Fruit fly (Drosophila melanogaster) S2 (cell line): ENCODE results near the gene Tie.

Source experiments
- CG8478 ChIP-seq: fragments of >200 bp; optimal IDR thresholded peaks from 2 replicates; lab custom pipeline; 2018
- CTCF ChIP-seq, 2 experiments: fragments of >200 bp; optimal IDR thresholded peaks; 2 replicates each; lab custom pipeline; 2018

DNA sequence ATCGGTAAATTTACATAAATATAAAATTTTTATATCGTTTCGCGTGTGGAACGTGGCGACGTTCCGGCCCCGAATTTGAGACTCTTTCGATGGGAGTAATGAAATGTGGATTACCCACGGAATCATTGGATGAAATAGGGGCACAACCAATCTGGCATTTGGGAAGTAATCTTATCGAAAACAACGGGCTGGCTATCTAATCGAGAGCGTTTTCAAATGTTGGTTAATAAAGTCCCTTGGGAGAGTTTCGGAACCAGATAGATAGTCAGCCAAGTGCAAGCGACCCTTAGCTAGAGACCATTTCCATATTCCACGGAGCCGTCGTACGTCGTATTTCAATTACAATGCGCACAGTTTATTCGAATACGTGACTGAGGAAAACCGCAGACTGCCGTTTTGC lies 17.4 kb upstream of the Tie start:
- no peak for TF ChIP-seq CG8478
- no peak for TF ChIP-seq CTCF (optimal IDR thresholded peaks at IDR 0.05; lab: Kevin White, UChicago)
